Fruit fly (Drosophila melanogaster) whole organism, embryonic: ENCODE measurements around the gene CG34138.

Experiments used
- Atf-2 ChIP-seq: fragments of 200-800 bp; sonication (Bioruptor generic); optimal IDR thresholded peaks from 2 replicates; lab custom pipeline; 2016; ENCODE audit warnings: missing biosample characterization, missing genetic modification characterization
- BEAF-32 ChIP-seq: fragments of 200-800 bp; sonication (Bioruptor generic); optimal IDR thresholded peaks from 3 replicates; lab custom pipeline; 2017; ENCODE audit warnings: missing biosample characterization, missing genetic modification characterization, mild to moderate bottlenecking, moderate library complexity, missing genetic modification reagents
- CG11398 ChIP-seq: fragments of 200-800 bp; sonication (Bioruptor generic); optimal IDR thresholded peaks from 2 replicates; lab custom pipeline; 2016; ENCODE audit warnings: missing biosample characterization, missing genetic modification characterization
- CG11723 ChIP-seq: fragments of 200-800 bp; sonication (Bioruptor generic); optimal IDR thresholded peaks from 2 replicates; lab custom pipeline; 2017; ENCODE audit warnings: missing biosample characterization, mild to moderate bottlenecking, missing genetic modification characterization
- CG13287 ChIP-seq: fragments of 200-800 bp; sonication (Bioruptor generic); IDR thresholded peaks from 2 replicates; pipeline ENCODE4 v1.3.6; 2022; ENCODE audit warnings: missing biosample characterization, missing genetic modification characterization; ENCODE audit not compliant: partially characterized antibody
- CG14965 ChIP-seq: fragments of 200-800 bp; sonication (Bioruptor generic); optimal IDR thresholded peaks from 2 replicates; lab custom pipeline; 2016; ENCODE audit warnings: missing biosample characterization, missing genetic modification characterization, borderline replicate concordance
- CG3065 ChIP-seq: fragments of 200-800 bp; sonication (Bioruptor generic); optimal IDR thresholded peaks from 2 replicates; lab custom pipeline; 2016; ENCODE audit warnings: missing biosample characterization, missing genetic modification characterization
- CG34224 ChIP-seq: fragments of 200-800 bp; sonication (Bioruptor generic); IDR thresholded peaks from 3 replicates; pipeline ENCODE4 v1.3.6; 2022; ENCODE audit warnings: missing biosample characterization, missing genetic modification characterization; ENCODE audit not compliant: partially characterized antibody
- CG34376 ChIP-seq: fragments of 200-800 bp; sonication (Bioruptor generic); optimal IDR thresholded peaks from 2 replicates; lab custom pipeline; 2018; ENCODE audit warnings: missing biosample characterization, mild to moderate bottlenecking, missing genetic modification characterization
- CG5245 ChIP-seq: fragments of 200-800 bp; sonication (Bioruptor generic); optimal IDR thresholded peaks from 3 replicates; lab custom pipeline; 2016; ENCODE audit warnings: missing biosample characterization, missing genetic modification characterization
- CG7963 ChIP-seq: fragments of 200-800 bp; sonication (Bioruptor generic); IDR thresholded peaks from 3 replicates; pipeline ENCODE4 v1.3.6; 2022; ENCODE audit warnings: missing biosample characterization, missing genetic modification characterization; ENCODE audit not compliant: partially characterized antibody
- CG9876 ChIP-seq: fragments of 200-800 bp; sonication (Bioruptor generic); optimal IDR thresholded peaks from 2 replicates; lab custom pipeline; 2016; ENCODE audit warnings: missing biosample characterization, missing genetic modification characterization
- D19A ChIP-seq: fragments of 200-800 bp; optimal IDR thresholded peaks from 3 replicates; lab custom pipeline; 2019; ENCODE audit warnings: missing biosample characterization, mild to moderate bottlenecking, missing genetic modification characterization, moderate library complexity
- Dbx ChIP-seq: fragments of 200-800 bp; sonication (Bioruptor generic); IDR thresholded peaks from 3 replicates; pipeline ENCODE4 v1.3.6; 2022; ENCODE audit warnings: missing biosample characterization, missing genetic modification characterization
- Dll ChIP-seq: fragments of 200-800 bp; sonication (Bioruptor generic); IDR thresholded peaks from 4 replicates; pipeline ENCODE4 v1.3.6; 2022; ENCODE audit warnings: missing biosample characterization, missing genetic modification characterization; ENCODE audit not compliant: partially characterized antibody
- Dref ChIP-seq: fragments of 200-800 bp; sonication (Bioruptor generic); IDR thresholded peaks from 2 replicates; pipeline ENCODE4 v1.3.6; 2022; ENCODE audit warnings: missing biosample characterization, missing genetic modification characterization
- Hr51 ChIP-seq, 2 experiments: fragments of 200-800 bp; sonication (Bioruptor generic); optimal IDR thresholded peaks; 2 replicates in 1 of 2; 3 replicates in 1 of 2; lab custom pipeline; 2016 to 2018; ENCODE audit warnings: missing biosample characterization in 2 of 2, missing genetic modification characterization in 2 of 2, mild to moderate bottlenecking in 1 of 2, moderate library complexity in 1 of 2
- Hsf ChIP-seq: fragments of 200-800 bp; sonication (Bioruptor generic); optimal IDR thresholded peaks from 3 replicates; lab custom pipeline; 2016; ENCODE audit warnings: missing biosample characterization, missing genetic modification characterization
- Jarid2 ChIP-seq: fragments of 200-800 bp; sonication (Bioruptor generic); optimal IDR thresholded peaks from 3 replicates; lab custom pipeline; 2017; ENCODE audit warnings: mild to moderate bottlenecking, missing biosample characterization, missing genetic modification reagents, missing genetic modification characterization
- Lpt ChIP-seq: fragments of >200 bp; optimal IDR thresholded peaks from 2 replicates; lab custom pipeline; 2018; ENCODE audit warnings: missing biosample characterization, missing genetic modification characterization
- MTF-1 ChIP-seq: fragments of 200-800 bp; sonication (Bioruptor generic); optimal IDR thresholded peaks from 2 replicates; lab custom pipeline; 2018; ENCODE audit warnings: missing biosample characterization, mild to moderate bottlenecking, missing genetic modification characterization, borderline replicate concordance
- Myb ChIP-seq: fragments of 200-800 bp; sonication (Bioruptor generic); optimal IDR thresholded peaks from 2 replicates; lab custom pipeline; 2016; ENCODE audit warnings: missing biosample characterization, missing genetic modification characterization
- Opbp ChIP-seq: fragments of 200-800 bp; sonication (Bioruptor generic); IDR thresholded peaks from 3 replicates; pipeline ENCODE4 v1.3.6; 2022; ENCODE audit warnings: missing biosample characterization, missing genetic modification characterization; ENCODE audit not compliant: partially characterized antibody
- Sox102F ChIP-seq: fragments of 200-800 bp; sonication (Bioruptor generic); optimal IDR thresholded peaks from 2 replicates; lab custom pipeline; 2018; ENCODE audit warnings: missing biosample characterization, mild to moderate bottlenecking, missing genetic modification characterization, moderate library complexity
- Tbp ChIP-seq: fragments of >200 bp; optimal IDR thresholded peaks from 2 replicates; lab custom pipeline; 2018; ENCODE audit warnings: missing biosample characterization, missing genetic modification characterization
- Trl ChIP-seq, 3 experiments: fragments of >200 bp in 2 of 3; fragments of 200-800 bp in 1 of 3; sonication (Bioruptor generic) in 1 of 3; optimal IDR thresholded peaks; 2 replicates in 1 of 3; 3 replicates in 2 of 3; lab custom pipeline; 2016 to 2017; ENCODE audit warnings: missing biosample characterization in 1 of 3, missing genetic modification characterization in 1 of 3
- Usf ChIP-seq: fragments of 200-800 bp; sonication (Bioruptor generic); optimal IDR thresholded peaks from 2 replicates; lab custom pipeline; 2017; ENCODE audit warnings: missing genotype, missing biosample characterization, missing genetic modification characterization
- Vsx1 ChIP-seq: fragments of 200-800 bp; sonication (Bioruptor generic); optimal IDR thresholded peaks from 2 replicates; lab custom pipeline; 2017; ENCODE audit warnings: missing biosample characterization, mild to moderate bottlenecking, missing genetic modification characterization, missing genetic modification reagents
- abd-A ChIP-seq: fragments of 200-800 bp; sonication (Bioruptor generic); optimal IDR thresholded peaks from 3 replicates; lab custom pipeline; 2019; ENCODE audit warnings: missing biosample characterization, mild to moderate bottlenecking, missing genetic modification characterization, moderate library complexity
- bab2 ChIP-seq: fragments of 200-800 bp; sonication (Bioruptor generic); optimal IDR thresholded peaks from 2 replicates; lab custom pipeline; 2016; ENCODE audit warnings: missing biosample characterization, missing genetic modification characterization
- chif ChIP-seq, 2 experiments: fragments of 200-800 bp; sonication (Bioruptor generic); optimal IDR thresholded peaks; 3 replicates each; lab custom pipeline; 2016; ENCODE audit warnings: missing biosample characterization in 2 of 2, missing genetic modification characterization in 2 of 2
- chm ChIP-seq: fragments of 200-800 bp; sonication (Bioruptor generic); IDR thresholded peaks from 2 replicates; pipeline ENCODE4 v1.3.6; 2022; ENCODE audit warnings: missing biosample characterization, missing genetic modification characterization
- dan ChIP-seq: fragments of 200-800 bp; sonication (Bioruptor generic); IDR thresholded peaks from 2 replicates; pipeline ENCODE4 v1.3.6; 2022; ENCODE audit warnings: missing biosample characterization, missing genetic modification characterization
- fd96Cb ChIP-seq: fragments of 200-800 bp; sonication (Bioruptor generic); optimal IDR thresholded peaks from 2 replicates; lab custom pipeline; 2018; ENCODE audit warnings: missing biosample characterization, mild to moderate bottlenecking, missing genetic modification characterization, moderate library complexity
- ftz-f1 ChIP-seq: fragments of 200-800 bp; sonication (Bioruptor generic); optimal IDR thresholded peaks from 2 replicates; lab custom pipeline; 2016; ENCODE audit warnings: missing biosample characterization, missing genetic modification characterization
- gcm ChIP-seq: fragments of 200-800 bp; sonication (Bioruptor generic); optimal IDR thresholded peaks from 2 replicates; lab custom pipeline; 2019; ENCODE audit warnings: missing biosample characterization, mild to moderate bottlenecking, missing genetic modification characterization, moderate library complexity
- gsb ChIP-seq: fragments of 200-800 bp; sonication (Bioruptor generic); IDR thresholded peaks from 2 replicates; pipeline ENCODE4 v1.3.6; 2022; ENCODE audit warnings: missing biosample characterization, missing genetic modification characterization
- kah ChIP-seq: fragments of 200-800 bp; sonication (Bioruptor generic); optimal IDR thresholded peaks from 2 replicates; lab custom pipeline; 2018; ENCODE audit warnings: missing biosample characterization, mild to moderate bottlenecking, missing genetic modification characterization
- lov ChIP-seq, 2 experiments: fragments of 200-800 bp in 1 of 2; fragments of >200 bp in 1 of 2; sonication (Bioruptor generic) in 1 of 2; IDR thresholded peaks in 1 of 2; optimal IDR thresholded peaks in 1 of 2; 2 replicates in 1 of 2; 3 replicates in 1 of 2; pipeline versions ENCODE4 v1.3.6 to Lab custom; 2017 to 2022; ENCODE audit warnings: missing biosample characterization in 1 of 2, missing genetic modification characterization in 1 of 2
- maf-S ChIP-seq: fragments of 200-800 bp; sonication (Bioruptor generic); optimal IDR thresholded peaks from 2 replicates; lab custom pipeline; 2016; ENCODE audit warnings: missing biosample characterization, missing genetic modification characterization
- otp ChIP-seq: fragments of 200-800 bp; sonication (Bioruptor generic); IDR thresholded peaks from 3 replicates; pipeline ENCODE4, ENCODE4 v1.3.6; 2022; ENCODE audit warnings: missing biosample characterization, missing genetic modification characterization
- prd ChIP-seq, 3 experiments: fragments of >200 bp in 2 of 3; fragments of 200-800 bp in 1 of 3; sonication (Bioruptor generic) in 1 of 3; optimal IDR thresholded peaks in 2 of 3; IDR thresholded peaks in 1 of 3; 2 replicates in 2 of 3; 3 replicates in 1 of 3; pipeline versions ENCODE4 v1.3.6 to Lab custom; 2017 to 2022; ENCODE audit warnings: missing biosample characterization in 1 of 3, missing genetic modification characterization in 1 of 3
- pzg ChIP-seq: fragments of 200-800 bp; sonication (Bioruptor generic); optimal IDR thresholded peaks from 3 replicates; lab custom pipeline; 2018; ENCODE audit warnings: missing biosample characterization, mild to moderate bottlenecking, missing genetic modification characterization, moderate library complexity
- rib ChIP-seq: fragments of 200-800 bp; sonication (Bioruptor generic); IDR thresholded peaks from 2 replicates; pipeline ENCODE4 v1.3.6; 2022; ENCODE audit warnings: missing biosample characterization, missing genetic modification characterization
- row ChIP-seq: fragments of 200-800 bp; sonication (Bioruptor generic); IDR thresholded peaks from 3 replicates; pipeline ENCODE4 v1.3.6; 2022; ENCODE audit warnings: missing biosample characterization, missing genetic modification characterization
- tap ChIP-seq: fragments of 200-800 bp; optimal IDR thresholded peaks from 3 replicates; lab custom pipeline; 2019; ENCODE audit warnings: missing biosample characterization, mild to moderate bottlenecking, missing genetic modification characterization, moderate library complexity
- trh ChIP-seq: fragments of 200-800 bp; sonication (Bioruptor generic); optimal IDR thresholded peaks from 2 replicates; lab custom pipeline; 2016; ENCODE audit warnings: missing biosample characterization, missing genetic modification characterization
- wdn ChIP-seq: fragments of 200-800 bp; sonication (Bioruptor generic); IDR thresholded peaks from 2 replicates; pipeline ENCODE4 v1.3.6; 2022; ENCODE audit warnings: missing biosample characterization, missing genetic modification characterization
- yki ChIP-seq: fragments of >200 bp; optimal IDR thresholded peaks from 3 replicates; lab custom pipeline; 2018

The CG34138 gene

dm6 chr3R:19641058-19641457 is 6.3 kb downstream of the CG34138 start (continued):
- TF ChIP-seq D19A (tag; lab: Kevin White, UChicago) (no peak), CG11398 (no peak), dan (GFP tag; lab: Robert Waterston, UW) (no peak), pzg (GFP tag; lab: Kevin White, UChicago) (no peak), Usf (no peak), wdn (0 out of 2 replicates have a peak, but pooled peaks have one; percentile 10), fd96Cb (tag; lab: Kevin White, UChicago) (no peak), Hsf (GFP tag; lab: Kevin White, UChicago) (no peak), CG3065 (no peak), Vsx1 (GFP tag; lab: Kevin White, UChicago) (no peak), prd (optimal IDR thresholded peaks at IDR 0.05; lab: Kevin White, UChicago) (no peak), prd (GFP tag; IDR thresholded peaks at IDR 0.05; lab: Robert Waterston, UW) (no peak; the same call in 2 of the 3 replicates), CG5245 (GFP tag; lab: Kevin White, UChicago) (no peak), Jarid2 (peak; percentile 62), trh (no peak), Dbx (GFP tag; lab: Robert Waterston, UW) (0 out of 3 replicates have a peak, but pooled peaks have one; percentile 33), Opbp (GFP tag; lab: Robert Waterston, UW) (0 out of 3 replicates have a peak, but pooled peaks have one; percentile 21), chif (GFP tag; optimal IDR thresholded peaks at IDR 0.05; lab: Kevin White, UChicago) (no peak), Dll (GFP tag; lab: Robert Waterston, UW) (peak; percentile 42; the same call in 2 of the 4 replicates), maf-S (GFP tag; lab: Kevin White, UChicago) (no peak), BEAF-32 (GFP tag; lab: Kevin White, UChicago) (no peak), ftz-f1 (GFP tag; lab: Kevin White, UChicago) (peak; percentile 50), MTF-1 (peak; percentile 39), Lpt (no peak), abd-A (tag; lab: Kevin White, UChicago) (peak; percentile 16), gsb (GFP tag; lab: Robert Waterston, UW) (no peak), Hr51 (GFP tag; optimal IDR thresholded peaks at IDR 0.05; lab: Kevin White, UChicago) (peak in 1 of 2 experiments; percentile 19), Sox102F (GFP tag; lab: Kevin White, UChicago) (no peak), CG11723 (GFP tag; lab: Kevin White, UChicago) (no peak), rib (GFP tag; lab: Robert Waterston, UW) (peak; percentile 49), CG9876 (GFP tag; lab: Kevin White, UChicago) (no peak), CG34224 (GFP tag; lab: Robert Waterston, UW) (peak; percentile 62), gcm (no peak), CG14965 (no peak), CG34376 (GFP tag; lab: Kevin White, UChicago) (peak; percentile 32), yki (lab: Kevin White, UChicago) (no peak), lov (optimal IDR thresholded peaks at IDR 0.05; lab: Kevin White, UChicago) (no peak), lov (GFP tag; IDR thresholded peaks at IDR 0.05; lab: Robert Waterston, UW) (no peak), CG13287 (GFP tag; lab: Robert Waterston, UW) (peak; percentile 52), otp (0 out of 3 replicates have a peak, but pooled peaks have one; percentile 42), Trl (optimal IDR thresholded peaks at IDR 0.05; lab: Kevin White, UChicago) (peak; percentile 55 to 79), Trl (GFP tag; optimal IDR thresholded peaks at IDR 0.05; lab: Kevin White, UChicago) (no peak), Myb (GFP tag; lab: Kevin White, UChicago) (no peak), Atf-2 (GFP tag; lab: Kevin White, UChicago) (no peak), Dref (GFP tag; lab: Robert Waterston, UW) (0 out of 2 replicates have a peak, but pooled peaks have one; percentile 22), kah (GFP tag; lab: Kevin White, UChicago) (no peak), tap (tag; lab: Kevin White, UChicago) (peak; percentile 4), row (peak; percentile 16; the same call in 1 of the 3 replicates), bab2 (GFP tag; lab: Kevin White, UChicago) (no peak), chm (GFP tag; lab: Robert Waterston, UW) (peak; percentile 25; the same call in 1 of the 2 replicates), CG7963 (GFP tag; lab: Robert Waterston, UW) (no peak), Tbp (GFP tag; lab: Kevin White, UChicago) (no peak)
